Worm (Caenorhabditis elegans) whole organism, late embryonic: Measurements from ENCODE around the gene C46F11.6.

Experiments used
- ceh-2 ChIP-seq: sonication (generic microtip); optimal IDR thresholded peaks from 2 replicates; lab custom pipeline; 2016; ENCODE audit warnings: missing genotype, missing genetic modification characterization, missing compliant biosample characterization
- ceh-34 ChIP-seq: sonication (generic microtip); optimal IDR thresholded peaks from 2 replicates; lab custom pipeline; 2016; ENCODE audit warnings: mild to moderate bottlenecking, missing genetic modification characterization, missing compliant biosample characterization
- pag-3 ChIP-seq: sonication (generic microtip); optimal IDR thresholded peaks from 2 replicates; lab custom pipeline; 2016; ENCODE audit warnings: missing compliant biosample characterization, missing genetic modification characterization, borderline replicate concordance

ce11 chrIII:3650677-3651315, 19.4 kb downstream of the C46F11.6 start, which contains the start of the genes madf-8 and gsr-1:
- TF ChIP-seq pag-3 (tag; lab: Kevin White, UChicago), result no peak
- no peak for TF ChIP-seq ceh-2 (tag; lab: Kevin White, UChicago)
- TF ChIP-seq ceh-34 (tag; lab: Kevin White, UChicago), result peak; percentile 21
